Worm (Caenorhabditis elegans): ENCODE data around the gene srb-16.

DNA sequence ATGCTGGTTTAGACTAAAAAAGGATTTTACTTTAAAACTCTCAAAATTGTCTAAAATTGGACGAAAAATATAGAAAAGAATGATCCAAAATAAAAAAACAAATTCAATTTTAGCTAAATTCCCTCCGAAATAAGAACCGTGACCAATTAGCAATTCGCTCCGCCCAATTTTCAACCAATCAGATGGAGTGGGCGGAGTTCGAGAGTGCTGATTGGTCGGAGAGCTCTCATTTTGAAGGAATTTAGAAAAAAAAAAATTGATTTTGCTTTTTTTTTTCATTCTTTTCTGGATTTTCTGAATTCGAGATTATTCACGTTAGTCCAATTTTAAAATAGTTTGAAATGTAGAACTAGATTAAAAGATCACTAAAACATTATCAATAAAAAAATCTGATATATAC lies 51.7 kb downstream of the srb-16 start:
- TF ChIP-seq flt-1 (GFP tag; IDR thresholded peaks at IDR 0.05) (no peak), ceh-36 (tag; optimal IDR thresholded peaks at IDR 0.05) (no peak), ets-7 (tag; optimal IDR thresholded peaks at IDR 0.05) (no peak), tra-4 (tag; optimal IDR thresholded peaks at IDR 0.05) (no peak), pes-1 (GFP tag; IDR thresholded peaks at IDR 0.05) (no peak), ama-1 (optimal IDR thresholded peaks at IDR 0.05) (no peak), ceh-13 (GFP tag; optimal IDR thresholded peaks at IDR 0.05) (no peak), hmbx-1 (tag; optimal IDR thresholded peaks at IDR 0.05) (no peak)
